Fruit fly (Drosophila melanogaster): ENCODE data around the gene CG42717.

The CG42717 gene

dm6 chr3L:16004401-16005237, 28.4 kb downstream of the CG42717 start, which contains the start of the genes hzg and mRpS31 (continued):
- TF ChIP-seq Dip3 (GFP tag; optimal IDR thresholded peaks at IDR 0.05), result peak; percentile 20
- TF ChIP-seq CG9876 (GFP tag; optimal IDR thresholded peaks at IDR 0.05), result no peak
- no peak for TF ChIP-seq CG2889 (GFP tag; IDR thresholded peaks at IDR 0.05)
- TF ChIP-seq CG3163 (GFP tag; optimal IDR thresholded peaks at IDR 0.05), result peak; percentile 40
- peak; percentile 14 for TF ChIP-seq bcd (GFP tag; optimal IDR thresholded peaks at IDR 0.05)
- TF ChIP-seq Meics (GFP tag; optimal IDR thresholded peaks at IDR 0.05), result peak; percentile 25
- TF ChIP-seq CG4404 (GFP tag; IDR thresholded peaks at IDR 0.05), result peak; percentile 41
- TF ChIP-seq salm (tag; optimal IDR thresholded peaks at IDR 0.05), result no peak
- TF ChIP-seq HLH54F (GFP tag; optimal IDR thresholded peaks at IDR 0.05), result peak; percentile 45
- peak; percentile 5 for TF ChIP-seq Myb (GFP tag; optimal IDR thresholded peaks at IDR 0.05)
- peak; percentile 66 for TF ChIP-seq CG11504 (tag; optimal IDR thresholded peaks at IDR 0.05)
- peak; percentile 60 for TF ChIP-seq zfh2 (GFP tag; optimal IDR thresholded peaks at IDR 0.05)
- TF ChIP-seq CG18619 (GFP tag; optimal IDR thresholded peaks at IDR 0.05), result peak; percentile 5
- TF ChIP-seq CG10209 (GFP tag; optimal IDR thresholded peaks at IDR 0.05), result peak; percentile 34
- TF ChIP-seq NC2β (GFP tag; optimal IDR thresholded peaks at IDR 0.05), result peak; percentile 6
- peak; percentile 18; the same call in 1 of the 2 replicates for TF ChIP-seq esg (GFP tag; conservative IDR thresholded peaks at IDR 0.05)
- TF ChIP-seq wdn (GFP tag; IDR thresholded peaks at IDR 0.05), result 0 out of 2 replicates have a peak, but pooled peaks have one; percentile 49
- TF ChIP-seq dmrt11E (tag; optimal IDR thresholded peaks at IDR 0.05), result peak; percentile 39
- no peak for TF ChIP-seq H15 (GFP tag; IDR thresholded peaks at IDR 0.05)
- no peak for TF ChIP-seq Hr39 (optimal IDR thresholded peaks at IDR 0.05)
- TF ChIP-seq Sry-δ (GFP tag; optimal IDR thresholded peaks at IDR 0.05), result peak; percentile 42
- peak; percentile 33 for TF ChIP-seq Ada2b (GFP tag; IDR thresholded peaks at IDR 0.05)
- TF ChIP-seq CG11085 (GFP tag; IDR thresholded peaks at IDR 0.05), result 0 out of 2 replicates have a peak, but pooled peaks have one; percentile 10
- peak; percentile 56 for TF ChIP-seq CG7786 (GFP tag; optimal IDR thresholded peaks at IDR 0.05)
- TF ChIP-seq Abd-B (GFP tag; optimal IDR thresholded peaks at IDR 0.05), result peak; percentile 31
- peak; percentile 62 for TF ChIP-seq cg (GFP tag; optimal IDR thresholded peaks at IDR 0.05)
- TF ChIP-seq hbn (GFP tag; IDR thresholded peaks at IDR 0.05; ENCODE audit: partially characterized antibody), result no peak
- TF ChIP-seq bbx (GFP tag; IDR thresholded peaks at IDR 0.05; ENCODE audit: partially characterized antibody), result 0 out of 2 replicates have a peak, but pooled peaks have one; percentile 12
- peak; percentile 61; the same call in 1 of the 3 replicates for TF ChIP-seq sr (GFP tag; IDR thresholded peaks at IDR 0.05)
- TF ChIP-seq CG14710 (tag; optimal IDR thresholded peaks at IDR 0.05), result peak; percentile 79
- peak; percentile 52; the same call in 1 of the 2 replicates for TF ChIP-seq Xrp1 (GFP tag; IDR thresholded peaks at IDR 0.05)
- TF ChIP-seq CG6654 (GFP tag; optimal IDR thresholded peaks at IDR 0.05), result no peak
- TF ChIP-seq fd3F (GFP tag; optimal IDR thresholded peaks at IDR 0.05), result no peak
- TF ChIP-seq Oaz (GFP tag; IDR thresholded peaks at IDR 0.05), result no peak
- TF ChIP-seq CG10959 (GFP tag; IDR thresholded peaks at IDR 0.05), result no peak
- TF ChIP-seq luna (GFP tag; optimal IDR thresholded peaks at IDR 0.05), result no peak
- peak; percentile 69 for TF ChIP-seq mam (GFP tag; optimal IDR thresholded peaks at IDR 0.05)
- TF ChIP-seq B-H2 (GFP tag; optimal IDR thresholded peaks at IDR 0.05), result no peak
- no peak for TF ChIP-seq CG34224 (GFP tag; IDR thresholded peaks at IDR 0.05; ENCODE audit: partially characterized antibody)
- TF ChIP-seq CG9797 (GFP tag; optimal IDR thresholded peaks at IDR 0.05), result peak; percentile 82
- no peak for TF ChIP-seq Asciz (GFP tag; optimal IDR thresholded peaks at IDR 0.05)
- TF ChIP-seq Lim3 (GFP tag; IDR thresholded peaks at IDR 0.05), result no peak
- peak; percentile 66; the same call in 1 of the 2 replicates for TF ChIP-seq CG31441 (GFP tag; IDR thresholded peaks at IDR 0.05)
- peak; percentile 22 for TF ChIP-seq tap (tag; optimal IDR thresholded peaks at IDR 0.05)
- peak; percentile 64 for TF ChIP-seq ind (GFP tag; optimal IDR thresholded peaks at IDR 0.05)
- peak; percentile 56 for TF ChIP-seq CG13775 (GFP tag; optimal IDR thresholded peaks at IDR 0.05)
- TF ChIP-seq CG18476 (GFP tag; optimal IDR thresholded peaks at IDR 0.05), result peak; percentile 61
- no peak for TF ChIP-seq CG7357 (GFP tag; IDR thresholded peaks at IDR 0.05)
- no peak for TF ChIP-seq CG14860 (GFP tag; IDR thresholded peaks at IDR 0.05; ENCODE audit: partially characterized antibody)

All from whole organism, embryonic.